Worm (Caenorhabditis elegans) whole organism, mixed stage, embryonic: ENCODE results near the gene txdc-12.1.
A peak's percentile ranks its signal among the peaks of the same experiment; 100 is the strongest.

ENCODE experiments used
- M03D4.4 ChIP-seq: sonication (generic microtip); optimal IDR thresholded peaks from 2 replicates; lab custom pipeline; 2017; ENCODE audit warnings: mild to moderate bottlenecking, missing genetic modification characterization, missing compliant biosample characterization
- bed-3 ChIP-seq: fragments of 200-800 bp; sonication (Bioruptor generic); optimal IDR thresholded peaks from 3 replicates; lab custom pipeline; 2018; ENCODE audit warnings: mild to moderate bottlenecking, missing genetic modification characterization, moderate library complexity, missing compliant biosample characterization
- blmp-1 ChIP-seq: fragments of 150-350 bp; optimal IDR thresholded peaks from 2 replicates; lab custom pipeline; 2014; ENCODE audit warnings: missing biosample characterization, missing genetic modification characterization
- ceh-39 ChIP-seq: fragments of 150-350 bp; optimal IDR thresholded peaks from 2 replicates; lab custom pipeline; 2014; ENCODE audit warnings: missing biosample characterization, missing genetic modification characterization
- ceh-43 ChIP-seq: fragments of 200-800 bp; sonication (Bioruptor generic); optimal IDR thresholded peaks from 2 replicates; lab custom pipeline; 2018; ENCODE audit warnings: mild to moderate bottlenecking, missing genetic modification characterization, moderate library complexity, missing compliant biosample characterization
- ceh-83 ChIP-seq: fragments of 200-800 bp; sonication (Bioruptor generic); optimal IDR thresholded peaks from 2 replicates; lab custom pipeline; 2018; ENCODE audit warnings: mild to moderate bottlenecking, missing genetic modification characterization, missing compliant biosample characterization
- ces-1 ChIP-seq: fragments of 150-350 bp; optimal IDR thresholded peaks from 2 replicates; lab custom pipeline; 2014; ENCODE audit warnings: missing biosample characterization, missing genetic modification reagents, missing genetic modification characterization
- cnd-1 ChIP-seq: fragments of 200-800 bp; sonication (Bioruptor generic); optimal IDR thresholded peaks from 2 replicates; lab custom pipeline; 2018; ENCODE audit warnings: mild to moderate bottlenecking, missing genetic modification characterization, missing compliant biosample characterization
- drap-1 ChIP-seq: fragments of 200-800 bp; sonication (Bioruptor generic); optimal IDR thresholded peaks from 3 replicates; lab custom pipeline; 2018; ENCODE audit warnings: mild to moderate bottlenecking, missing genetic modification characterization, missing compliant biosample characterization
- elt-1 ChIP-seq: sonication (generic microtip); optimal IDR thresholded peaks from 2 replicates; lab custom pipeline; 2017; ENCODE audit warnings: missing genetic modification characterization, mild to moderate bottlenecking, missing compliant biosample characterization, antibody characterized with exemption, moderate library complexity, borderline replicate concordance; ENCODE audit not compliant: insufficient read depth
- elt-3 ChIP-seq: fragments of 150-350 bp; optimal IDR thresholded peaks from 2 replicates; lab custom pipeline; 2014; ENCODE audit warnings: missing biosample characterization, missing genetic modification characterization
- flh-1 ChIP-seq: fragments of 200-800 bp; sonication (Bioruptor generic); optimal IDR thresholded peaks from 2 replicates; lab custom pipeline; 2018; ENCODE audit warnings: mild to moderate bottlenecking, missing genetic modification characterization, moderate library complexity, missing compliant biosample characterization
- ham-2 ChIP-seq: fragments of 200-800 bp; sonication (Bioruptor generic); optimal IDR thresholded peaks from 2 replicates; lab custom pipeline; 2018; ENCODE audit warnings: mild to moderate bottlenecking, missing genetic modification characterization, missing compliant biosample characterization
- hlh-1 ChIP-seq: fragments of 150-350 bp; optimal IDR thresholded peaks from 2 replicates; lab custom pipeline; 2014; ENCODE audit warnings: missing biosample characterization, missing genetic modification reagents, missing genetic modification characterization
- lin-13 ChIP-seq: fragments of 150-350 bp; optimal IDR thresholded peaks from 2 replicates; lab custom pipeline; 2014; ENCODE audit warnings: missing biosample characterization, missing genetic modification characterization
- lin-32 ChIP-seq: fragments of 200-800 bp; sonication (Bioruptor generic); optimal IDR thresholded peaks from 2 replicates; lab custom pipeline; 2018; ENCODE audit warnings: mild to moderate bottlenecking, missing genetic modification characterization, missing compliant biosample characterization
- lsy-2 ChIP-seq: fragments of 150-350 bp; optimal IDR thresholded peaks from 2 replicates; lab custom pipeline; 2014; ENCODE audit warnings: missing biosample characterization, missing genetic modification characterization
- mab-5 ChIP-seq: fragments of 150-350 bp; optimal IDR thresholded peaks from 2 replicates; lab custom pipeline; 2014; ENCODE audit warnings: missing biosample characterization, missing genetic modification characterization
- mep-1 ChIP-seq: fragments of 150-350 bp; optimal IDR thresholded peaks from 2 replicates; lab custom pipeline; 2017; ENCODE audit warnings: missing biosample characterization, missing genetic modification reagents, missing genetic modification characterization, inconsistent platforms
- mls-2 ChIP-seq: sonication (generic microtip); optimal IDR thresholded peaks from 2 replicates; lab custom pipeline; 2016; ENCODE audit warnings: mild to moderate bottlenecking, missing genetic modification characterization, moderate library complexity, missing compliant biosample characterization
- nhr-12 ChIP-seq: fragments of 150-350 bp; optimal IDR thresholded peaks from 2 replicates; lab custom pipeline; 2014; ENCODE audit warnings: missing biosample characterization, missing genetic modification characterization
- nhr-2 ChIP-seq: fragments of 150-350 bp; optimal IDR thresholded peaks from 2 replicates; lab custom pipeline; 2014; ENCODE audit warnings: missing biosample characterization, missing genetic modification characterization
- nhr-237 ChIP-seq: fragments of 150-350 bp; optimal IDR thresholded peaks from 2 replicates; lab custom pipeline; 2014; ENCODE audit warnings: missing biosample characterization, missing genetic modification characterization
- nhr-28 ChIP-seq: fragments of 150-350 bp; optimal IDR thresholded peaks from 2 replicates; lab custom pipeline; 2014; ENCODE audit warnings: missing biosample characterization, missing genetic modification characterization
- nhr-76 ChIP-seq: sonication (generic microtip); optimal IDR thresholded peaks from 2 replicates; lab custom pipeline; 2017; ENCODE audit warnings: missing biosample characterization, missing genetic modification characterization
- pha-4 ChIP-seq: fragments of 150-350 bp; optimal IDR thresholded peaks from 2 replicates; lab custom pipeline; 2018; ENCODE audit warnings: missing biosample characterization, missing genetic modification reagents, missing genetic modification characterization
- sem-2 ChIP-seq: fragments of 200-800 bp; sonication (Bioruptor generic); optimal IDR thresholded peaks from 2 replicates; lab custom pipeline; 2018; ENCODE audit warnings: mild to moderate bottlenecking, missing genetic modification characterization, missing compliant biosample characterization
- snpc-4 ChIP-seq: fragments of 150-350 bp; optimal IDR thresholded peaks from 2 replicates; lab custom pipeline; 2014; ENCODE audit warnings: missing biosample characterization, missing genetic modification characterization
- sptf-1 ChIP-seq: sonication (generic microtip); optimal IDR thresholded peaks from 2 replicates; lab custom pipeline; 2017; ENCODE audit warnings: mild to moderate bottlenecking, missing genetic modification characterization, moderate library complexity, missing compliant biosample characterization
- tbx-8 ChIP-seq: fragments of 200-800 bp; sonication (Bioruptor generic); optimal IDR thresholded peaks from 2 replicates; lab custom pipeline; 2018; ENCODE audit warnings: mild to moderate bottlenecking, missing genetic modification characterization, moderate library complexity, missing compliant biosample characterization
- unc-120 ChIP-seq: sonication (generic microtip); optimal IDR thresholded peaks from 2 replicates; lab custom pipeline; 2017; ENCODE audit warnings: missing genetic modification characterization, missing compliant biosample characterization; ENCODE audit not compliant: poor library complexity, severe bottlenecking
- unc-39 ChIP-seq: fragments of 150-350 bp; optimal IDR thresholded peaks from 2 replicates; lab custom pipeline; 2014; ENCODE audit warnings: missing biosample characterization, missing genetic modification characterization
- unc-62 ChIP-seq: fragments of 150-350 bp; optimal IDR thresholded peaks from 2 replicates; lab custom pipeline; 2014; ENCODE audit warnings: missing biosample characterization, missing genetic modification reagents, missing genetic modification characterization
- zip-8 ChIP-seq: fragments of 150-350 bp; optimal IDR thresholded peaks from 2 replicates; lab custom pipeline; 2014; ENCODE audit warnings: missing biosample characterization, missing genetic modification characterization

The txdc-12.1 gene

ce11 chrII:12202921-12203320, 37.3 kb upstream of the txdc-12.1 start, which contains the start of gene aqp-12:
Gene aqp-12, plus strand, starts transcription at chrII:12203221.
- no peak for TF ChIP-seq lsy-2
- no peak for TF ChIP-seq sptf-1 (tag; lab: Kevin White, UChicago)
- TF ChIP-seq mls-2 (tag; lab: Kevin White, UChicago) = no peak
- no peak for TF ChIP-seq unc-39 (tag; lab: Kevin White, UChicago)
- no peak for TF ChIP-seq lin-13 (tag; lab: Kevin White, UChicago)
- no peak for TF ChIP-seq hlh-1
- TF ChIP-seq elt-3 (tag; lab: Kevin White, UChicago) = no peak
- no peak for TF ChIP-seq mep-1
- no peak for TF ChIP-seq cnd-1 (tag; lab: Kevin White, UChicago)
- TF ChIP-seq nhr-237 (tag; lab: Kevin White, UChicago) = no peak
- no peak for TF ChIP-seq nhr-12 (tag; lab: Kevin White, UChicago)
- TF ChIP-seq unc-120 (tag; lab: Kevin White, UChicago) = no peak
- no peak for TF ChIP-seq ceh-43 (GFP tag; lab: Kevin White, UChicago)
- no peak for TF ChIP-seq nhr-2 (tag; lab: Kevin White, UChicago)
- TF ChIP-seq ceh-83 = no peak
- TF ChIP-seq, all 35 proteins: peak for 0

ce11 chrII:12204617-12205016, 35.6 kb upstream of the txdc-12.1 start:
- TF ChIP-seq bed-3 (GFP tag; lab: Kevin White, UChicago) (no peak), nhr-28 (no peak)

ce11 chrII:12208741-12209140, 31.4 kb upstream of the txdc-12.1 start:
- no peak for TF ChIP-seq lin-32 (GFP tag; lab: Kevin White, UChicago)
- no peak for TF ChIP-seq nhr-76 (tag; lab: Kevin White, UChicago)
- TF ChIP-seq ces-1 (GFP tag; lab: Kevin White, UChicago) = no peak
- no peak for TF ChIP-seq nhr-2 (tag; lab: Kevin White, UChicago)
- no peak for TF ChIP-seq mep-1
- no peak for TF ChIP-seq pha-4 (tag; lab: Kevin White, UChicago)
- no peak for TF ChIP-seq mab-5 (tag; lab: Kevin White, UChicago)
- TF ChIP-seq mls-2 (tag; lab: Kevin White, UChicago) = no peak
- TF ChIP-seq lsy-2 = no peak
- TF ChIP-seq zip-8 (tag; lab: Kevin White, UChicago) = no peak
- TF ChIP-seq blmp-1 (tag; lab: Kevin White, UChicago) = no peak
- no peak for TF ChIP-seq sptf-1 (tag; lab: Kevin White, UChicago)

ce11 chrII:12211652-12212245, 28.4 kb upstream of the txdc-12.1 start:
- no peak for TF ChIP-seq unc-120 (tag; lab: Kevin White, UChicago)
- no peak for TF ChIP-seq drap-1 (GFP tag; lab: Kevin White, UChicago)
- TF ChIP-seq ces-1 (GFP tag; lab: Kevin White, UChicago) = no peak
- TF ChIP-seq ceh-43 (GFP tag; lab: Kevin White, UChicago) = no peak
- no peak for TF ChIP-seq lin-13 (tag; lab: Kevin White, UChicago)
- no peak for TF ChIP-seq bed-3 (GFP tag; lab: Kevin White, UChicago)
- TF ChIP-seq cnd-1 (tag; lab: Kevin White, UChicago) = no peak
- no peak for TF ChIP-seq elt-1 (tag; lab: Kevin White, UChicago)
- no peak for TF ChIP-seq M03D4.4
- no peak for TF ChIP-seq nhr-2 (tag; lab: Kevin White, UChicago)

- no peak for TF ChIP-seq ceh-43 (GFP tag; lab: Kevin White, UChicago)
Measured at ce11 chrII:12214562-12214961, 25.6 kb upstream of the txdc-12.1 start.

- TF ChIP-seq elt-1 (tag; lab: Kevin White, UChicago) (peak; percentile 9), lsy-2 (peak; percentile 68), lin-13 (tag; lab: Kevin White, UChicago) (peak; percentile 51), elt-3 (tag; lab: Kevin White, UChicago) (no peak), tbx-8 (GFP tag; lab: Kevin White, UChicago) (no peak), unc-62 (GFP tag; lab: Kevin White, UChicago) (peak; percentile 75), hlh-1 (peak; percentile 26), nhr-28 (no peak), nhr-12 (tag; lab: Kevin White, UChicago) (no peak), zip-8 (tag; lab: Kevin White, UChicago) (no peak), sem-2 (GFP tag; lab: Kevin White, UChicago) (no peak), nhr-2 (tag; lab: Kevin White, UChicago) (peak; percentile 95), unc-120 (tag; lab: Kevin White, UChicago) (peak; percentile 76), unc-39 (tag; lab: Kevin White, UChicago) (no peak), bed-3 (GFP tag; lab: Kevin White, UChicago) (no peak), nhr-76 (tag; lab: Kevin White, UChicago) (no peak), mep-1 (no peak), ham-2 (GFP tag; lab: Kevin White, UChicago) (peak; percentile 90), mab-5 (tag; lab: Kevin White, UChicago) (no peak), M03D4.4 (peak; percentile 52), ceh-39 (tag; lab: Kevin White, UChicago) (no peak), sptf-1 (tag; lab: Kevin White, UChicago) (peak; percentile 49), mls-2 (tag; lab: Kevin White, UChicago) (peak; percentile 58), ceh-43 (GFP tag; lab: Kevin White, UChicago) (no peak), lin-32 (GFP tag; lab: Kevin White, UChicago) (no peak), pha-4 (tag; lab: Kevin White, UChicago) (peak; percentile 39), snpc-4 (tag; lab: Kevin White, UChicago) (no peak), ces-1 (GFP tag; lab: Kevin White, UChicago) (peak; percentile 60), flh-1 (GFP tag; lab: Kevin White, UChicago) (no peak), cnd-1 (tag; lab: Kevin White, UChicago) (peak; percentile 79)
Measured at ce11 chrII:12222524-12222923, 17.7 kb upstream of the txdc-12.1 start.
